Worm (Caenorhabditis elegans): ENCODE data around the gene nspg-9.

Gene nspg-9

ce11 chrIV:14496494-14496893 lies 39.8 kb downstream of the nspg-9 start (continued):
- TF ChIP-seq ahr-1 (tag; optimal IDR thresholded peaks at IDR 0.05) (no peak), F13H6.1 (tag; optimal IDR thresholded peaks at IDR 0.05) (peak; percentile 34), pax-1 (tag; optimal IDR thresholded peaks at IDR 0.05) (no peak), pqm-1 (tag; optimal IDR thresholded peaks at IDR 0.05) (no peak), ceh-18 (tag; optimal IDR thresholded peaks at IDR 0.05) (no peak), pha-2 (tag; optimal IDR thresholded peaks at IDR 0.05) (peak; percentile 69), lin-11 (tag; optimal IDR thresholded peaks at IDR 0.05) (no peak), C08G9.2 (tag; optimal IDR thresholded peaks at IDR 0.05) (no peak), unc-55 (GFP tag; optimal IDR thresholded peaks at IDR 0.05) (no peak), fkh-6 (tag; optimal IDR thresholded peaks at IDR 0.05) (peak; percentile 22)

ce11 chrIV:14505066-14505465 lies 48.4 kb downstream of the nspg-9 start, which contains the start of gene tag-273:
tag-273 (minus strand) TSS chrIV:14505166.
- TF ChIP-seq hlh-6 (tag; optimal IDR thresholded peaks at IDR 0.05) (no peak), pat-9 (tag; optimal IDR thresholded peaks at IDR 0.05) (no peak), C08G9.2 (tag; optimal IDR thresholded peaks at IDR 0.05) (no peak), F13H6.1 (tag; optimal IDR thresholded peaks at IDR 0.05) (no peak), hlh-30 (tag; optimal IDR thresholded peaks at IDR 0.05; ENCODE audit: insufficient read depth) (no peak), ceh-31 (tag; optimal IDR thresholded peaks at IDR 0.05) (no peak)

- TF ChIP-seq unc-55 (GFP tag; optimal IDR thresholded peaks at IDR 0.05) (no peak), madf-2 (tag; optimal IDR thresholded peaks at IDR 0.05) (no peak), odd-2 (tag; optimal IDR thresholded peaks at IDR 0.05) (no peak), syd-9 (tag; optimal IDR thresholded peaks at IDR 0.05) (no peak), ceh-30 (tag; optimal IDR thresholded peaks at IDR 0.05) (no peak), ceh-45 (GFP tag; IDR thresholded peaks at IDR 0.05) (no peak), che-1 (tag; optimal IDR thresholded peaks at IDR 0.05) (no peak)
Observed at ce11 chrIV:14506042-14506441, 49.3 kb downstream of the nspg-9 start.

- no peak for TF ChIP-seq ceh-22 (tag; optimal IDR thresholded peaks at IDR 0.05)
- peak; percentile 23 for TF ChIP-seq ceh-18 (tag; optimal IDR thresholded peaks at IDR 0.05)
- no peak for TF ChIP-seq Y22D7AL.16 (tag; optimal IDR thresholded peaks at IDR 0.05)
- TF ChIP-seq dmd-4 (tag; optimal IDR thresholded peaks at IDR 0.05; ENCODE audit: borderline replicate concordance): no peak
- TF ChIP-seq tbx-7 (tag; optimal IDR thresholded peaks at IDR 0.05): no peak
- no peak for TF ChIP-seq hlh-13 (GFP tag; optimal IDR thresholded peaks at IDR 0.05)
- TF ChIP-seq unc-3 (GFP tag; conservative IDR thresholded peaks at IDR 0.05): no peak
- no peak for TF ChIP-seq unc-3 (tag; optimal IDR thresholded peaks at IDR 0.05)
- TF ChIP-seq tbx-2 (tag; optimal IDR thresholded peaks at IDR 0.05): peak; percentile 2
- TF ChIP-seq dve-1 (tag; optimal IDR thresholded peaks at IDR 0.05): no peak
- no peak for TF ChIP-seq C38D4.7 (GFP tag; optimal IDR thresholded peaks at IDR 0.05)
- no peak for TF ChIP-seq fkh-6 (tag; optimal IDR thresholded peaks at IDR 0.05)
- no peak for TF ChIP-seq unc-55 (GFP tag; optimal IDR thresholded peaks at IDR 0.05)
- no peak for TF ChIP-seq ceh-6 (GFP tag; optimal IDR thresholded peaks at IDR 0.05)
- TF ChIP-seq nhr-232 (tag; optimal IDR thresholded peaks at IDR 0.05): no peak
- peak; percentile 77 for TF ChIP-seq rnt-1 (tag; optimal IDR thresholded peaks at IDR 0.05)
- no peak for TF ChIP-seq lin-11 (tag; optimal IDR thresholded peaks at IDR 0.05)
- no peak for TF ChIP-seq hlh-30 (tag; optimal IDR thresholded peaks at IDR 0.05; ENCODE audit: insufficient read depth)
- no peak for TF ChIP-seq nfya-1 (tag; optimal IDR thresholded peaks at IDR 0.05)
Observed at ce11 chrIV:14506995-14507394, 50.3 kb downstream of the nspg-9 start.

ce11 chrIV:14512405-14512804 lies 55.7 kb downstream of the nspg-9 start, which contains the start of gene Y57G11A.5:
Y57G11A.5 (minus strand) TSS chrIV:14512505.
- TF ChIP-seq ama-1 (optimal IDR thresholded peaks at IDR 0.05): no peak
- TF ChIP-seq rnt-1 (tag; optimal IDR thresholded peaks at IDR 0.05): no peak
- no peak for TF ChIP-seq ceh-30 (tag; optimal IDR thresholded peaks at IDR 0.05)
- no peak for TF ChIP-seq unc-86 (tag; optimal IDR thresholded peaks at IDR 0.05)
- no peak for TF ChIP-seq dmd-4 (tag; optimal IDR thresholded peaks at IDR 0.05; ENCODE audit: borderline replicate concordance)
- TF ChIP-seq K09A11.1 (tag; optimal IDR thresholded peaks at IDR 0.05; ENCODE audit: insufficient read depth): no peak
- no peak for TF ChIP-seq elt-4 (tag; optimal IDR thresholded peaks at IDR 0.05)
- TF ChIP-seq hlh-13 (GFP tag; optimal IDR thresholded peaks at IDR 0.05): no peak
- TF ChIP-seq ceh-24 (tag; optimal IDR thresholded peaks at IDR 0.05): no peak
- no peak for TF ChIP-seq elt-2 (tag; optimal IDR thresholded peaks at IDR 0.05)
- TF ChIP-seq F13H6.1 (tag; optimal IDR thresholded peaks at IDR 0.05): no peak
- no peak for TF ChIP-seq tbx-7 (tag; optimal IDR thresholded peaks at IDR 0.05)
- no peak for TF ChIP-seq ttx-3 (tag; optimal IDR thresholded peaks at IDR 0.05)
- TF ChIP-seq pax-1 (tag; optimal IDR thresholded peaks at IDR 0.05): no peak
- TF ChIP-seq hlh-6 (tag; optimal IDR thresholded peaks at IDR 0.05): no peak
- TF ChIP-seq pha-4 (tag; optimal IDR thresholded peaks at IDR 0.05): no peak
- TF ChIP-seq mec-3 (tag; optimal IDR thresholded peaks at IDR 0.05; ENCODE audit: borderline replicate concordance): no peak
- TF ChIP-seq C38D4.7 (GFP tag; optimal IDR thresholded peaks at IDR 0.05): no peak
- no peak for TF ChIP-seq fkh-6 (tag; optimal IDR thresholded peaks at IDR 0.05)
- no peak for TF ChIP-seq ceh-2 (tag; optimal IDR thresholded peaks at IDR 0.05)

All from whole organism, late embryonic.